Fruit fly (Drosophila melanogaster) whole organism, embryonic: ENCODE results near the gene Jupiter.

ENCODE experiments used
- Abd-B ChIP-seq: fragments of 200-800 bp; sonication (Bioruptor generic); optimal IDR thresholded peaks from 2 replicates; lab custom pipeline; 2018; ENCODE audit warnings: missing biosample characterization, mild to moderate bottlenecking, missing genetic modification characterization, moderate library complexity
- Atf-2 ChIP-seq: fragments of 200-800 bp; sonication (Bioruptor generic); optimal IDR thresholded peaks from 2 replicates; lab custom pipeline; 2016; ENCODE audit warnings: missing biosample characterization, missing genetic modification characterization
- Atf3 ChIP-seq: fragments of 200-800 bp; sonication (Bioruptor generic); optimal IDR thresholded peaks from 3 replicates; lab custom pipeline; 2016; ENCODE audit warnings: missing biosample characterization, missing genetic modification characterization
- CG10462 ChIP-seq: fragments of 200-800 bp; sonication (Bioruptor generic); optimal IDR thresholded peaks from 2 replicates; lab custom pipeline; 2016; ENCODE audit warnings: missing biosample characterization, missing genetic modification characterization
- CG10979 ChIP-seq: fragments of 200-800 bp; sonication (Bioruptor generic); optimal IDR thresholded peaks from 2 replicates; lab custom pipeline; 2018; ENCODE audit warnings: missing biosample characterization, mild to moderate bottlenecking, missing genetic modification characterization, moderate library complexity
- CG12219 ChIP-seq: fragments of 200-800 bp; sonication (Bioruptor generic); optimal IDR thresholded peaks from 3 replicates; lab custom pipeline; 2018; ENCODE audit warnings: missing biosample characterization, mild to moderate bottlenecking, missing genetic modification characterization
- CG14014 ChIP-seq: fragments of 200-800 bp; sonication (Bioruptor generic); IDR thresholded peaks from 2 replicates; pipeline ENCODE4 v1.3.6; 2022; ENCODE audit warnings: missing biosample characterization, missing genetic modification characterization
- CG1603 ChIP-seq: fragments of 200-800 bp; sonication (Bioruptor generic); optimal IDR thresholded peaks from 2 replicates; lab custom pipeline; 2019; ENCODE audit warnings: missing biosample characterization, mild to moderate bottlenecking, missing genetic modification characterization, moderate library complexity
- CG18476 ChIP-seq: fragments of 200-800 bp; sonication (Bioruptor generic); optimal IDR thresholded peaks from 2 replicates; lab custom pipeline; 2016; ENCODE audit warnings: missing biosample characterization, mild to moderate bottlenecking, missing genetic modification characterization
- CG2678 ChIP-seq: fragments of 200-800 bp; sonication (Bioruptor generic); optimal IDR thresholded peaks from 3 replicates; lab custom pipeline; 2019; ENCODE audit warnings: missing biosample characterization, mild to moderate bottlenecking, missing genetic modification characterization, moderate library complexity
- CG2712 ChIP-seq: fragments of 200-800 bp; optimal IDR thresholded peaks from 3 replicates; lab custom pipeline; 2019; ENCODE audit warnings: missing biosample characterization, mild to moderate bottlenecking, missing genetic modification characterization, moderate library complexity
- CG30431 ChIP-seq: fragments of 200-800 bp; sonication (Bioruptor generic); optimal IDR thresholded peaks from 2 replicates; lab custom pipeline; 2017; ENCODE audit warnings: missing biosample characterization, missing genetic modification characterization
- CG31441 ChIP-seq: fragments of 200-800 bp; sonication (Bioruptor generic); IDR thresholded peaks from 2 replicates; pipeline ENCODE4 v1.3.6; 2022; ENCODE audit warnings: missing biosample characterization, missing genetic modification characterization
- CG3163 ChIP-seq: fragments of 200-800 bp; sonication (Bioruptor generic); optimal IDR thresholded peaks from 3 replicates; lab custom pipeline; 2016; ENCODE audit warnings: missing biosample characterization, missing genetic modification characterization
- CG33213 ChIP-seq: fragments of 200-800 bp; sonication (Bioruptor generic); optimal IDR thresholded peaks from 3 replicates; lab custom pipeline; 2016; ENCODE audit warnings: missing biosample characterization, missing genetic modification characterization
- CG5245 ChIP-seq: fragments of 200-800 bp; sonication (Bioruptor generic); optimal IDR thresholded peaks from 3 replicates; lab custom pipeline; 2016; ENCODE audit warnings: missing biosample characterization, missing genetic modification characterization
- CG6272 ChIP-seq: fragments of 200-800 bp; sonication (Bioruptor generic); IDR thresholded peaks from 2 replicates; pipeline ENCODE4 v1.3.6; 2022; ENCODE audit warnings: missing biosample characterization, missing genetic modification characterization
- CG7745 ChIP-seq: fragments of 200-800 bp; sonication (Bioruptor generic); optimal IDR thresholded peaks from 2 replicates; lab custom pipeline; 2018; ENCODE audit warnings: missing biosample characterization, mild to moderate bottlenecking, missing genetic modification characterization, moderate library complexity
- CG7839 ChIP-seq: fragments of 200-800 bp; sonication (Bioruptor generic); optimal IDR thresholded peaks from 3 replicates; lab custom pipeline; 2018; ENCODE audit warnings: missing biosample characterization, mild to moderate bottlenecking, missing genetic modification characterization, moderate library complexity
- CG7987 ChIP-seq: fragments of 200-800 bp; sonication (Bioruptor generic); optimal IDR thresholded peaks from 2 replicates; lab custom pipeline; 2018; ENCODE audit warnings: missing biosample characterization, mild to moderate bottlenecking, missing genetic modification characterization, moderate library complexity
- CG8089 ChIP-seq: fragments of 200-800 bp; sonication (Bioruptor generic); optimal IDR thresholded peaks from 3 replicates; lab custom pipeline; 2016; ENCODE audit warnings: missing biosample characterization, missing genetic modification characterization
- CG9215 ChIP-seq: fragments of 200-800 bp; sonication (Bioruptor generic); IDR thresholded peaks from 2 replicates; pipeline ENCODE4 v1.3.6; 2022; ENCODE audit warnings: missing biosample characterization, missing genetic modification characterization
- CG9932 ChIP-seq: fragments of 200-800 bp; sonication (Bioruptor generic); IDR thresholded peaks from 2 replicates; pipeline ENCODE4 v1.3.6; 2022; ENCODE audit warnings: missing biosample characterization, missing genetic modification characterization
- D19B ChIP-seq: fragments of 200-800 bp; sonication (Bioruptor generic); optimal IDR thresholded peaks from 2 replicates; lab custom pipeline; 2017; ENCODE audit warnings: missing biosample characterization, mild to moderate bottlenecking, missing genetic modification characterization
- Dbx ChIP-seq: fragments of 200-800 bp; sonication (Bioruptor generic); IDR thresholded peaks from 3 replicates; pipeline ENCODE4 v1.3.6; 2022; ENCODE audit warnings: missing biosample characterization, missing genetic modification characterization
- HLH54F ChIP-seq: fragments of 200-800 bp; sonication (Bioruptor generic); optimal IDR thresholded peaks from 3 replicates; lab custom pipeline; 2016; ENCODE audit warnings: missing biosample characterization, missing genetic modification characterization
- Mad ChIP-seq: fragments of 200-800 bp; sonication (Bioruptor generic); optimal IDR thresholded peaks from 2 replicates; lab custom pipeline; 2016; ENCODE audit warnings: missing biosample characterization, missing genetic modification characterization
- Max ChIP-seq: fragments of 200-800 bp; sonication (Bioruptor generic); optimal IDR thresholded peaks from 2 replicates; lab custom pipeline; 2016; ENCODE audit warnings: missing biosample characterization, mild to moderate bottlenecking, missing genetic modification characterization
- NC2α ChIP-seq: fragments of 200-800 bp; sonication (Bioruptor generic); optimal IDR thresholded peaks from 2 replicates; lab custom pipeline; 2016; ENCODE audit warnings: missing biosample characterization, missing genetic modification characterization
- NC2β ChIP-seq: fragments of 200-800 bp; sonication (Bioruptor generic); optimal IDR thresholded peaks from 2 replicates; lab custom pipeline; 2016; ENCODE audit warnings: missing biosample characterization, missing genetic modification characterization
- Neu2 ChIP-seq: fragments of 200-800 bp; sonication (Bioruptor generic); optimal IDR thresholded peaks from 3 replicates; lab custom pipeline; 2016; ENCODE audit warnings: missing biosample characterization, missing genetic modification characterization, borderline replicate concordance
- abd-A ChIP-seq: fragments of 200-800 bp; sonication (Bioruptor generic); optimal IDR thresholded peaks from 3 replicates; lab custom pipeline; 2019; ENCODE audit warnings: missing biosample characterization, mild to moderate bottlenecking, missing genetic modification characterization, moderate library complexity
- al ChIP-seq: fragments of 200-800 bp; sonication (Bioruptor generic); IDR thresholded peaks from 2 replicates; pipeline ENCODE4 v1.3.6; 2022; ENCODE audit warnings: missing biosample characterization, missing genetic modification characterization
- amos ChIP-seq: fragments of 200-800 bp; sonication (Bioruptor generic); IDR thresholded peaks from 2 replicates; pipeline ENCODE4 v1.3.6; 2022; ENCODE audit warnings: missing biosample characterization, missing genetic modification characterization; ENCODE audit not compliant: partially characterized antibody
- bab2 ChIP-seq: fragments of 200-800 bp; sonication (Bioruptor generic); optimal IDR thresholded peaks from 2 replicates; lab custom pipeline; 2016; ENCODE audit warnings: missing biosample characterization, missing genetic modification characterization
- btn ChIP-seq: fragments of 200-800 bp; sonication (Bioruptor generic); optimal IDR thresholded peaks from 2 replicates; lab custom pipeline; 2016; ENCODE audit warnings: missing biosample characterization, missing genetic modification characterization
- cwo ChIP-seq: fragments of 200-800 bp; sonication (Bioruptor generic); optimal IDR thresholded peaks from 3 replicates; lab custom pipeline; 2017; ENCODE audit warnings: missing biosample characterization, missing genetic modification characterization, mild to moderate bottlenecking, moderate library complexity, missing genetic modification reagents
- eve ChIP-seq, 2 experiments: fragments of >200 bp; optimal IDR thresholded peaks; 2 replicates each; lab custom pipeline; 2017; ENCODE audit warnings: missing biosample characterization in 2 of 2, missing genetic modification characterization in 2 of 2
- fd96Cb ChIP-seq: fragments of 200-800 bp; sonication (Bioruptor generic); optimal IDR thresholded peaks from 2 replicates; lab custom pipeline; 2018; ENCODE audit warnings: missing biosample characterization, mild to moderate bottlenecking, missing genetic modification characterization, moderate library complexity
- fru ChIP-seq: fragments of >200 bp; optimal IDR thresholded peaks from 2 replicates; lab custom pipeline; 2017
- grn ChIP-seq: fragments of 200-800 bp; sonication (Bioruptor generic); optimal IDR thresholded peaks from 3 replicates; lab custom pipeline; 2017; ENCODE audit warnings: missing biosample characterization, missing genetic modification characterization
- gsb ChIP-seq: fragments of 200-800 bp; sonication (Bioruptor generic); IDR thresholded peaks from 2 replicates; pipeline ENCODE4 v1.3.6; 2022; ENCODE audit warnings: missing biosample characterization, missing genetic modification characterization
- hkb ChIP-seq, 2 experiments: fragments of 200-800 bp in 1 of 2; fragments of >200 bp in 1 of 2; sonication (Bioruptor generic) in 1 of 2; IDR thresholded peaks in 1 of 2; optimal IDR thresholded peaks in 1 of 2; 2 replicates each; pipeline versions ENCODE4 v1.3.6 to Lab custom; 2017 to 2022; ENCODE audit warnings: missing biosample characterization in 1 of 2, missing genetic modification characterization in 1 of 2
- phol ChIP-seq: fragments of 200-800 bp; sonication (Bioruptor generic); optimal IDR thresholded peaks from 3 replicates; lab custom pipeline; 2018; ENCODE audit warnings: missing biosample characterization, mild to moderate bottlenecking, missing genetic modification characterization, moderate library complexity
- run ChIP-seq: fragments of 200-800 bp; sonication (Bioruptor generic); optimal IDR thresholded peaks from 3 replicates; lab custom pipeline; 2018; ENCODE audit warnings: missing biosample characterization, mild to moderate bottlenecking, missing genetic modification characterization
- sob ChIP-seq: fragments of 200-800 bp; sonication (Bioruptor generic); IDR thresholded peaks from 2 replicates; pipeline ENCODE4 v1.3.6; 2022; ENCODE audit warnings: missing biosample characterization, missing genetic modification characterization
- sqz ChIP-seq: fragments of 200-800 bp; sonication (Bioruptor generic); optimal IDR thresholded peaks from 3 replicates; lab custom pipeline; 2018; ENCODE audit warnings: missing biosample characterization, mild to moderate bottlenecking, missing genetic modification characterization
- vvl ChIP-seq: fragments of 200-800 bp; sonication (Bioruptor generic); IDR thresholded peaks from 2 replicates; pipeline ENCODE4 v1.3.6; 2022; ENCODE audit warnings: missing biosample characterization, missing genetic modification characterization

The Jupiter gene

dm6 chr3R:11650105-11651039 lies 30.7 kb upstream of the Jupiter start, which contains the start of the genes Csk and Elp1 (continued):
- TF ChIP-seq bab2 (GFP tag; lab: Kevin White, UChicago) (peak; percentile 22), CG2678 (tag; lab: Kevin White, UChicago) (peak; percentile 64), sob (peak; percentile 47; the same call in 1 of the 2 replicates), CG18476 (GFP tag; lab: Kevin White, UChicago) (peak; percentile 28), sqz (GFP tag; lab: Kevin White, UChicago) (peak; percentile 20), fru (lab: Kevin White, UChicago) (no peak), abd-A (tag; lab: Kevin White, UChicago) (peak; percentile 25), btn (no peak), HLH54F (GFP tag; lab: Kevin White, UChicago) (peak; percentile 41), CG1603 (tag; lab: Kevin White, UChicago) (peak; percentile 54), CG3163 (no peak), Dbx (peak; percentile 67; the same call in 1 of the 3 replicates), NC2α (no peak), fd96Cb (tag; lab: Kevin White, UChicago) (peak; percentile 7), CG14014 (peak; percentile 46; the same call in 1 of the 2 replicates), Atf3 (GFP tag; lab: Kevin White, UChicago) (no peak), CG6272 (GFP tag; lab: Robert Waterston, UW) (peak; percentile 33; the same call in 1 of the 2 replicates), CG7745 (tag; lab: Kevin White, UChicago) (no peak), CG9215 (GFP tag; lab: Robert Waterston, UW) (peak; percentile 42), hkb (optimal IDR thresholded peaks at IDR 0.05; lab: Kevin White, UChicago) (peak; percentile 64), hkb (GFP tag; IDR thresholded peaks at IDR 0.05; lab: Robert Waterston, UW) (no peak), CG33213 (GFP tag; lab: Kevin White, UChicago) (peak; percentile 40), Abd-B (peak; percentile 59), CG31441 (GFP tag; lab: Robert Waterston, UW) (peak; percentile 66; the same call in 1 of the 2 replicates), D19B (GFP tag; lab: Kevin White, UChicago) (no peak), al (GFP tag; lab: Robert Waterston, UW) (0 out of 2 replicates have a peak, but pooled peaks have one; percentile 10), Neu2 (GFP tag; lab: Kevin White, UChicago) (no peak), CG7987 (no peak), Mad (GFP tag; lab: Kevin White, UChicago) (peak; percentile 41), run (peak; percentile 18), amos (GFP tag; lab: Robert Waterston, UW) (0 out of 2 replicates have a peak, but pooled peaks have one; percentile 29), CG2712 (tag; lab: Kevin White, UChicago) (peak; percentile 68), Max (GFP tag; lab: Kevin White, UChicago) (peak; percentile 86), phol (tag; lab: Kevin White, UChicago) (peak; percentile 100), CG10462 (GFP tag; lab: Kevin White, UChicago) (no peak), CG30431 (peak; percentile 26), CG12219 (no peak), CG10979 (tag; lab: Kevin White, UChicago) (peak; percentile 49), vvl (GFP tag; lab: Robert Waterston, UW) (peak; percentile 61), grn (GFP tag; lab: Kevin White, UChicago) (peak; percentile 62), CG7839 (tag; lab: Kevin White, UChicago) (peak; percentile 64), cwo (GFP tag; lab: Kevin White, UChicago) (peak; percentile 61), Atf-2 (GFP tag; lab: Kevin White, UChicago) (peak; percentile 6), NC2β (GFP tag; lab: Kevin White, UChicago) (no peak), gsb (GFP tag; lab: Robert Waterston, UW) (no peak), CG5245 (GFP tag; lab: Kevin White, UChicago) (peak; percentile 12), eve (GFP tag; optimal IDR thresholded peaks at IDR 0.05; lab: Kevin White, UChicago) (peak in 1 of 2 experiments; percentile 50), CG9932 (GFP tag; lab: Robert Waterston, UW) (peak; percentile 69), CG8089 (no peak)
